Fruit fly (Drosophila melanogaster): ENCODE results near the gene Coq4.

dm6 chr3L:17465804-17466203 is 32.4 kb upstream of the Coq4 start, which contains the start of gene QIL1:
- TF ChIP-seq pan (optimal IDR thresholded peaks at IDR 0.05) (no peak), Dfd (GFP tag; optimal IDR thresholded peaks at IDR 0.05) (no peak), ey (GFP tag; optimal IDR thresholded peaks at IDR 0.05) (no peak), dl (GFP tag; optimal IDR thresholded peaks at IDR 0.05; ENCODE audit: insufficient read depth in 1 of 2, partially characterized antibody in 2 of 2) (no peak), psq (GFP tag; optimal IDR thresholded peaks at IDR 0.05) (no peak), dmrt93B (GFP tag; optimal IDR thresholded peaks at IDR 0.05) (no peak), Myc (optimal IDR thresholded peaks at IDR 0.05) (no peak)

All from whole organism, wandering third instar larva.